Worm (Caenorhabditis elegans): ENCODE measurements around the gene ZC239.17.

DNA sequence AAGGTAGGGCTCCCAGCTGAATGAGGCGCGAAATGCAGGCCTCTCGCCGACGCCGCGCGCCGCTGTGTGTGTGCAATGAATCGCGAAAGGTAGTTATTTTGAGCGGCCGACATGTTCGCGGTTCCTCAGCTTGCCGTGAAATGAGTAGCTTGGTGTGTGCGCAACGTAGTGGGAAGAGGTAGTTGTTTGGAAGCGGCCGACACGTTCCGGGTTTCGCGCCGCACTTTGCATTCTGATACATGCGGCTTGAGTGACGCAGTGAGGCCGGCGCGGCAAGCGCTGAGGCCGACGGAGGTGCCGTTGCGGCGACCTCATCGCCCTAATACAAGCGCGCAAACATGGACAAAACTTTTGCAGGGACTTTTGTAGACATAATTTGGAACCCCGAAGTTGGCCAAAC, 29.9 kb downstream of the ZC239.17 start:
- TF ChIP-seq ets-4 (tag; optimal IDR thresholded peaks at IDR 0.05) (no peak), F13H6.1 (tag; optimal IDR thresholded peaks at IDR 0.05) (no peak), elt-2 (tag; optimal IDR thresholded peaks at IDR 0.05) (no peak), lim-6 (tag; optimal IDR thresholded peaks at IDR 0.05) (no peak), K02D7.2 (tag; optimal IDR thresholded peaks at IDR 0.05) (no peak), tbx-7 (tag; optimal IDR thresholded peaks at IDR 0.05) (no peak), sox-4 (tag; optimal IDR thresholded peaks at IDR 0.05) (no peak), hlh-13 (GFP tag; optimal IDR thresholded peaks at IDR 0.05) (no peak), pax-1 (tag; optimal IDR thresholded peaks at IDR 0.05) (no peak), zip-5 (tag; optimal IDR thresholded peaks at IDR 0.05) (no peak), lin-11 (tag; optimal IDR thresholded peaks at IDR 0.05) (no peak), pros-1 (tag; optimal IDR thresholded peaks at IDR 0.05) (no peak), rnt-1 (tag; optimal IDR thresholded peaks at IDR 0.05) (no peak), K09A11.1 (tag; optimal IDR thresholded peaks at IDR 0.05; ENCODE audit: insufficient read depth) (no peak)
